Fruit fly (Drosophila melanogaster): ENCODE data around the gene CG7362.
A peak's percentile ranks its signal among the peaks of the same experiment; 100 is the strongest.

Gene CG7362

dm6 chr3R:14786669-14787068 lies 32.4 kb upstream of the CG7362 start:
- no peak for TF ChIP-seq brk (GFP tag; optimal IDR thresholded peaks at IDR 0.05)
- no peak for TF ChIP-seq Dif (GFP tag; optimal IDR thresholded peaks at IDR 0.05; ENCODE audit: partially characterized antibody)
- TF ChIP-seq dsf (GFP tag; optimal IDR thresholded peaks at IDR 0.05; ENCODE audit: borderline replicate concordance): no peak
- TF ChIP-seq usp (GFP tag; optimal IDR thresholded peaks at IDR 0.05): no peak
- no peak for TF ChIP-seq CrebA (GFP tag; optimal IDR thresholded peaks at IDR 0.05; ENCODE audit: borderline replicate concordance)
- TF ChIP-seq foxo (GFP tag; optimal IDR thresholded peaks at IDR 0.05): no peak
- TF ChIP-seq Hr83 (GFP tag; optimal IDR thresholded peaks at IDR 0.05; ENCODE audit: poor library complexity, severe bottlenecking): no peak
- no peak for TF ChIP-seq GATAd (GFP tag; optimal IDR thresholded peaks at IDR 0.05)
- TF ChIP-seq Hr78 (GFP tag; optimal IDR thresholded peaks at IDR 0.05): no peak
- TF ChIP-seq ey (GFP tag; optimal IDR thresholded peaks at IDR 0.05): no peak
- TF ChIP-seq h (GFP tag; optimal IDR thresholded peaks at IDR 0.05): no peak
- no peak for TF ChIP-seq N (GFP tag; optimal IDR thresholded peaks at IDR 0.05)
- TF ChIP-seq sv (GFP tag; optimal IDR thresholded peaks at IDR 0.05): no peak
- TF ChIP-seq Mio (GFP tag; optimal IDR thresholded peaks at IDR 0.05): no peak
- no peak for TF ChIP-seq pan (optimal IDR thresholded peaks at IDR 0.05)
- TF ChIP-seq rgr (GFP tag; optimal IDR thresholded peaks at IDR 0.05): no peak
- TF ChIP-seq Rel (GFP tag; optimal IDR thresholded peaks at IDR 0.05): no peak
- TF ChIP-seq Rel (tag; optimal IDR thresholded peaks at IDR 0.05): no peak
- TF ChIP-seq Abd-B (GFP tag; optimal IDR thresholded peaks at IDR 0.05): no peak
- TF ChIP-seq dl (GFP tag; optimal IDR thresholded peaks at IDR 0.05; ENCODE audit: insufficient read depth in 1 of 2, partially characterized antibody in 2 of 2): no peak

dm6 chr3R:14785335-14785734 lies 31.1 kb upstream of the CG7362 start:
- no peak for TF ChIP-seq Dif (GFP tag; optimal IDR thresholded peaks at IDR 0.05; ENCODE audit: partially characterized antibody)
- TF ChIP-seq Myc (optimal IDR thresholded peaks at IDR 0.05): no peak
- no peak for TF ChIP-seq dmrt93B (GFP tag; optimal IDR thresholded peaks at IDR 0.05)
- no peak for TF ChIP-seq foxo (GFP tag; optimal IDR thresholded peaks at IDR 0.05)
- TF ChIP-seq brk (GFP tag; optimal IDR thresholded peaks at IDR 0.05): no peak
- no peak for TF ChIP-seq Abd-B (GFP tag; optimal IDR thresholded peaks at IDR 0.05)
- TF ChIP-seq GATAd (GFP tag; optimal IDR thresholded peaks at IDR 0.05): no peak
- no peak for TF ChIP-seq pan (optimal IDR thresholded peaks at IDR 0.05)
- TF ChIP-seq HLH106 (tag; optimal IDR thresholded peaks at IDR 0.05): no peak
- no peak for TF ChIP-seq Mio (GFP tag; optimal IDR thresholded peaks at IDR 0.05)
- TF ChIP-seq lola (GFP tag; optimal IDR thresholded peaks at IDR 0.05): no peak
- TF ChIP-seq Hnf4 (GFP tag; optimal IDR thresholded peaks at IDR 0.05): no peak

- TF ChIP-seq CG9705 (GFP tag; optimal IDR thresholded peaks at IDR 0.05) (no peak), h (GFP tag; optimal IDR thresholded peaks at IDR 0.05) (peak; percentile 11), woc (GFP tag; optimal IDR thresholded peaks at IDR 0.05) (no peak), Dfd (GFP tag; optimal IDR thresholded peaks at IDR 0.05) (no peak), ey (GFP tag; optimal IDR thresholded peaks at IDR 0.05) (no peak), CG32264 (GFP tag; optimal IDR thresholded peaks at IDR 0.05) (no peak), lola (GFP tag; optimal IDR thresholded peaks at IDR 0.05) (no peak), rgr (GFP tag; optimal IDR thresholded peaks at IDR 0.05) (no peak), usp (GFP tag; optimal IDR thresholded peaks at IDR 0.05) (no peak), brk (GFP tag; optimal IDR thresholded peaks at IDR 0.05) (no peak), Sp1 (GFP tag; optimal IDR thresholded peaks at IDR 0.05) (no peak), fru (GFP tag; optimal IDR thresholded peaks at IDR 0.05) (no peak), HLH106 (tag; optimal IDR thresholded peaks at IDR 0.05) (no peak), Abd-B (GFP tag; optimal IDR thresholded peaks at IDR 0.05) (no peak), dmrt93B (GFP tag; optimal IDR thresholded peaks at IDR 0.05) (no peak), sv (GFP tag; optimal IDR thresholded peaks at IDR 0.05) (no peak), Jra (GFP tag; optimal IDR thresholded peaks at IDR 0.05) (peak; percentile 28), jim (GFP tag; optimal IDR thresholded peaks at IDR 0.05) (no peak), Dif (GFP tag; optimal IDR thresholded peaks at IDR 0.05; ENCODE audit: partially characterized antibody) (no peak), Hnf4 (GFP tag; optimal IDR thresholded peaks at IDR 0.05) (peak; percentile 2)
These were observed 26.5 kb upstream of the CG7362 start for dm6 chr3R:14780747-14781146.

dm6 chr3R:14779733-14780278 lies 25.5 kb upstream of the CG7362 start:
- TF ChIP-seq foxo (GFP tag; optimal IDR thresholded peaks at IDR 0.05) (peak in 1 of 2 experiments; percentile 8), lola (GFP tag; optimal IDR thresholded peaks at IDR 0.05) (no peak), dl (GFP tag; optimal IDR thresholded peaks at IDR 0.05; ENCODE audit: insufficient read depth in 1 of 2, partially characterized antibody in 2 of 2) (no peak), rgr (GFP tag; optimal IDR thresholded peaks at IDR 0.05) (no peak), brk (GFP tag; optimal IDR thresholded peaks at IDR 0.05) (no peak), Sp1 (GFP tag; optimal IDR thresholded peaks at IDR 0.05) (no peak)

Data from whole organism, wandering third instar larva.